Worm (Caenorhabditis elegans) whole organism, L4 larva: ENCODE data around the gene B0222.1.

Experiments
- F10B5.3 ChIP-seq: sonication (generic microtip); optimal IDR thresholded peaks from 2 replicates; lab custom pipeline; 2016; ENCODE audit warnings: mild to moderate bottlenecking, missing genetic modification characterization, missing compliant biosample characterization
- F37D6.2 ChIP-seq: sonication (generic microtip); optimal IDR thresholded peaks from 2 replicates; lab custom pipeline; 2016; ENCODE audit warnings: mild to moderate bottlenecking, missing genetic modification characterization, missing compliant biosample characterization
- T20F7.1 ChIP-seq: fragments of 200-800 bp; sonication (Bioruptor generic); optimal IDR thresholded peaks from 2 replicates; lab custom pipeline; 2018; ENCODE audit warnings: mild to moderate bottlenecking, missing genetic modification characterization, missing compliant biosample characterization
- T26A8.4 ChIP-seq: fragments of 200-800 bp; sonication (Bioruptor generic); IDR thresholded peaks from 2 replicates; pipeline ENCODE4 v1.3.6; 2022; ENCODE audit warnings: missing genetic modification characterization, missing compliant biosample characterization
- Y48G9A.11 ChIP-seq: fragments of 200-800 bp; sonication (Bioruptor generic); IDR thresholded peaks from 2 replicates; pipeline ENCODE4 v1.3.6; 2022; ENCODE audit warnings: missing genetic modification reagents, missing genetic modification characterization, missing compliant biosample characterization
- aha-1 ChIP-seq: fragments of 150-350 bp; peaks from one replicate; lab custom pipeline; 2014; ENCODE audit warnings: missing biosample characterization, missing genetic modification characterization
- aly-2 ChIP-seq: sonication (generic microtip); optimal IDR thresholded peaks from 2 replicates; lab custom pipeline; 2018; ENCODE audit warnings: missing biosample characterization, missing genetic modification characterization
- ces-1 ChIP-seq: fragments of 150-350 bp; sonication (generic microtip); optimal IDR thresholded peaks from 4 replicates; lab custom pipeline; 2014; ENCODE audit warnings: missing biosample characterization, missing genetic modification reagents, missing genetic modification characterization
- ctbp-1 ChIP-seq: fragments of 200-800 bp; sonication (Bioruptor generic); IDR thresholded peaks from 2 replicates; pipeline ENCODE4 v1.3.6; 2022; ENCODE audit warnings: missing genetic modification reagents, missing genetic modification characterization, missing compliant biosample characterization
- dmd-6 ChIP-seq: fragments of 200-800 bp; sonication (Bioruptor generic); IDR thresholded peaks from 2 replicates; pipeline ENCODE4 v1.3.6; 2022; ENCODE audit warnings: missing genetic modification reagents, missing genetic modification characterization, missing compliant biosample characterization
- dmd-9 ChIP-seq: fragments of 200-800 bp; sonication (Bioruptor generic); IDR thresholded peaks from 2 replicates; pipeline ENCODE4 v1.3.6; 2022; ENCODE audit warnings: missing genetic modification reagents, missing genetic modification characterization, missing compliant biosample characterization
- duxl-1 ChIP-seq: sonication (generic microtip); optimal IDR thresholded peaks from 2 replicates; lab custom pipeline; 2016; ENCODE audit warnings: mild to moderate bottlenecking, missing genetic modification characterization, moderate library complexity, missing compliant biosample characterization; ENCODE audit not compliant: poor library complexity
- dve-1 ChIP-seq: sonication (generic microtip); optimal IDR thresholded peaks from 2 replicates; lab custom pipeline; 2017; ENCODE audit warnings: antibody characterized with exemption, mild to moderate bottlenecking, missing genetic modification characterization, missing compliant biosample characterization; ENCODE audit not compliant: insufficient read depth
- egl-43 ChIP-seq: fragments of 200-800 bp; sonication (Bioruptor generic); IDR thresholded peaks from 2 replicates; pipeline ENCODE4 v1.3.6; 2022; ENCODE audit warnings: missing genetic modification reagents, missing genetic modification characterization, missing compliant biosample characterization
- fkh-10 ChIP-seq: fragments of 150-350 bp; optimal IDR thresholded peaks from 2 replicates; lab custom pipeline; 2014; ENCODE audit warnings: missing biosample characterization, missing genetic modification reagents, missing genetic modification characterization
- hlh-30 ChIP-seq: sonication (generic microtip); optimal IDR thresholded peaks from 2 replicates; lab custom pipeline; 2017; ENCODE audit warnings: antibody characterized with exemption, mild to moderate bottlenecking, missing genetic modification characterization, missing compliant biosample characterization; ENCODE audit not compliant: insufficient read depth
- hmg-1.1 ChIP-seq: fragments of 200-800 bp; sonication (Bioruptor generic); IDR thresholded peaks from 2 replicates; pipeline ENCODE4 v1.3.6; 2022; ENCODE audit warnings: missing genetic modification reagents, missing genetic modification characterization, missing compliant biosample characterization
- lin-1 ChIP-seq: fragments of 200-800 bp; sonication (Bioruptor generic); IDR thresholded peaks from 2 replicates; pipeline ENCODE4 v1.3.6; 2022; ENCODE audit warnings: missing genetic modification reagents, missing genetic modification characterization, missing compliant biosample characterization
- lir-3 ChIP-seq: sonication (generic microtip); optimal IDR thresholded peaks from 2 replicates; lab custom pipeline; 2016; ENCODE audit warnings: mild to moderate bottlenecking, missing genetic modification characterization, missing compliant biosample characterization
- madf-5 ChIP-seq, 2 experiments: fragments of 200-800 bp; sonication (Bioruptor generic); IDR thresholded peaks; 2 replicates each; pipeline ENCODE4 v1.3.6; 2022; ENCODE audit warnings: missing compliant biosample characterization in 2 of 2, missing genetic modification characterization in 2 of 2
- madf-9 ChIP-seq: fragments of 200-800 bp; sonication (Bioruptor generic); conservative IDR thresholded peaks from 2 replicates; pipeline ENCODE4 v1.3.6; 2022; ENCODE audit warnings: missing genetic modification reagents, missing genetic modification characterization, missing compliant biosample characterization
- mdl-1 ChIP-seq, 2 experiments: fragments of 150-350 bp in 1 of 2; sonication (generic microtip) in 1 of 2; optimal IDR thresholded peaks; 2 replicates each; lab custom pipeline; 2014 to 2017; ENCODE audit warnings: missing biosample characterization in 2 of 2, missing genetic modification characterization in 2 of 2
- mdt-29 ChIP-seq: fragments of 200-800 bp; sonication (Bioruptor generic); IDR thresholded peaks from 2 replicates; pipeline ENCODE4 v1.3.6; 2022; ENCODE audit warnings: missing genetic modification reagents, missing genetic modification characterization, missing compliant biosample characterization
- mxl-3 ChIP-seq: fragments of 200-800 bp; sonication (Bioruptor generic); optimal IDR thresholded peaks from 2 replicates; lab custom pipeline; 2018; ENCODE audit warnings: mild to moderate bottlenecking, missing genetic modification characterization, missing compliant biosample characterization
- nhr-102 ChIP-seq: sonication (generic microtip); optimal IDR thresholded peaks from 2 replicates; lab custom pipeline; 2016; ENCODE audit warnings: mild to moderate bottlenecking, missing genetic modification characterization, moderate library complexity, missing compliant biosample characterization
- nhr-11 ChIP-seq: fragments of 150-350 bp; optimal IDR thresholded peaks from 2 replicates; lab custom pipeline; 2014; ENCODE audit warnings: missing biosample characterization, missing genetic modification characterization
- nhr-111 ChIP-seq: fragments of 200-800 bp; sonication (Bioruptor generic); optimal IDR thresholded peaks from 2 replicates; lab custom pipeline; 2018; ENCODE audit warnings: mild to moderate bottlenecking, missing genetic modification characterization, missing compliant biosample characterization
- nhr-25 ChIP-seq: sonication (generic microtip); optimal IDR thresholded peaks from 2 replicates; lab custom pipeline; 2017; ENCODE audit warnings: missing genetic modification characterization, mild to moderate bottlenecking, missing compliant biosample characterization, antibody characterized with exemption, moderate library complexity, borderline replicate concordance; ENCODE audit not compliant: insufficient read depth
- nhr-28 ChIP-seq: fragments of 150-350 bp; optimal IDR thresholded peaks from 2 replicates; lab custom pipeline; 2014; ENCODE audit warnings: missing biosample characterization, missing genetic modification characterization
- nhr-48 ChIP-seq: sonication (generic microtip); optimal IDR thresholded peaks from 2 replicates; lab custom pipeline; 2016; ENCODE audit warnings: mild to moderate bottlenecking, missing genetic modification characterization, missing compliant biosample characterization
- nhr-76 ChIP-seq: fragments of 150-350 bp; optimal IDR thresholded peaks from 2 replicates; lab custom pipeline; 2014; ENCODE audit warnings: missing biosample characterization, missing genetic modification characterization
- php-3 ChIP-seq: fragments of 200-800 bp; sonication (Bioruptor generic); IDR thresholded peaks from 2 replicates; pipeline ENCODE4 v1.3.6; 2022; ENCODE audit warnings: missing genetic modification reagents, missing genetic modification characterization, missing compliant biosample characterization
- pqm-1 ChIP-seq: sonication (generic microtip); optimal IDR thresholded peaks from 2 replicates; lab custom pipeline; 2017; ENCODE audit warnings: missing biosample characterization, missing genetic modification characterization
- rbr-2 ChIP-seq: sonication (generic microtip); optimal IDR thresholded peaks from 2 replicates; lab custom pipeline; 2016; ENCODE audit warnings: missing genotype, missing genetic modification characterization, missing compliant biosample characterization
- snpc-1.2 ChIP-seq: fragments of 200-800 bp; sonication (Bioruptor generic); IDR thresholded peaks from 2 replicates; pipeline ENCODE4 v1.3.6; 2022; ENCODE audit warnings: missing genetic modification reagents, missing genetic modification characterization, missing compliant biosample characterization
- spr-1 ChIP-seq: sonication (generic microtip); optimal IDR thresholded peaks from 2 replicates; lab custom pipeline; 2016; ENCODE audit warnings: mild to moderate bottlenecking, missing genetic modification characterization, missing compliant biosample characterization
- tag-97 ChIP-seq: fragments of 200-800 bp; sonication (Bioruptor generic); IDR thresholded peaks from 2 replicates; pipeline ENCODE4 v1.3.6; 2022; ENCODE audit warnings: missing genetic modification characterization, missing compliant biosample characterization
- unc-39 ChIP-seq: sonication (generic microtip); optimal IDR thresholded peaks from 2 replicates; lab custom pipeline; 2017; ENCODE audit warnings: missing biosample characterization, missing genetic modification characterization
- vab-7 ChIP-seq: fragments of 200-800 bp; sonication (Bioruptor generic); IDR thresholded peaks from 2 replicates; pipeline ENCODE4 v1.3.6; 2022; ENCODE audit warnings: missing genetic modification reagents, missing genetic modification characterization, missing compliant biosample characterization
- zip-11 ChIP-seq: fragments of 200-800 bp; sonication (Bioruptor generic); IDR thresholded peaks from 2 replicates; pipeline ENCODE4 v1.3.6; 2022; ENCODE audit warnings: missing genetic modification characterization, missing compliant biosample characterization
- ztf-11 ChIP-seq: fragments of 150-350 bp; optimal IDR thresholded peaks from 2 replicates; lab custom pipeline; 2014; ENCODE audit warnings: missing biosample characterization, missing genetic modification characterization

B0222.1 gene

DNA sequence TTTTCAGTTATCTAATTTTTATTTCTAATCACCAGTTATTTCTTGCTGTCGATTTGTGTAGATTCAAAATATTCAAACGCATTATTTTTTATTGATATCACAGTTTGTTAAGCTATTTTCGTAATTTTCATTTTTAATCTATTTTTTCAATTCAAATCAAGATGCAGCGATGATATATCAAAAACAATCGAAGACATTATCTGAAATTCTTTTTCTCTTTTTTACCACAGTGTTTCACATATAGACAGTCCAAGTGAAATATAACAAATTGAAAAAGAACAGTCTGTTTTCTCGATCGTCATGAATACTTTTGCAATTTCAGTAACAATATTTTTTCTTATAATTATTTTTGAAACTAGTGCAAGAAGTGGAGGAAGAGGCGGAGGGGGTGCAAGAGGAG is 8.7 kb upstream of the B0222.1 start, which contains the start of gene F21C10.5:
F21C10.5 (plus strand) TSS at position 301 of the 400 bp plus-strand sequence.
- no peak for TF ChIP-seq lir-3 (tag; lab: Kevin White, UChicago)
- no peak for TF ChIP-seq egl-43
- TF ChIP-seq madf-9 (GFP tag; lab: Robert Waterston, UW): no peak
- no peak for TF ChIP-seq nhr-102 (tag; lab: Kevin White, UChicago)
- TF ChIP-seq tag-97: no peak
- TF ChIP-seq nhr-28 (tag; lab: Kevin White, UChicago): no peak
- TF ChIP-seq, all 104 proteins: peak for 0

DNA sequence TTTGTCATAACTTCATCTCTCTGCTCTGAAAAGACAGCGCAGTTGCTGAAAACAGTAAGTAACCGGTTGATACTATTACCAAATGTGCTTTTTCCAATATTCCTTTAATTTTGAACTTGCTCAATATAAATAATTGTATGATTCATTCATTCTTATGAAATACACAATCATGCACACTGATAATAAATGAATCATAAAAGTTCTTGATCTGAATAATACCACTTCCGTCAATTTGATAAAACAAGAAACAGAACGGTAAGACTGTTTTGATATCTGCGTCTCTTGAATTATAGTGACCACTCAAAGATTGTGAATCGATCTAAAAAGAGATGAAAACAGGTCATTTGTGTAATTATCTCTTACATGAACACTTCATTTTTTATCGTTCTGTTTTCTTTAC is 7.7 kb upstream of the B0222.1 start, which contains the start of gene F21C10.4:
F21C10.4 (plus strand) TSS at position 301 of the 400 bp plus-strand sequence.
- TF ChIP-seq dmd-9 (GFP tag; lab: Robert Waterston, UW) (no peak), rbr-2 (tag; lab: Kevin White, UChicago) (no peak)

ce11 chrV:9127773-9128172 is 6.3 kb upstream of the B0222.1 start, which contains the start of gene F21C10.3:
Gene F21C10.3, plus strand, starts transcription at chrV:9128073.
- TF ChIP-seq ces-1: no peak
- TF ChIP-seq fkh-10 (GFP tag; lab: Kevin White, UChicago): no peak
- no peak for TF ChIP-seq duxl-1 (tag; lab: Kevin White, UChicago)
- peak; percentile 13 for TF ChIP-seq aha-1 (tag; lab: Kevin White, UChicago)

DNA sequence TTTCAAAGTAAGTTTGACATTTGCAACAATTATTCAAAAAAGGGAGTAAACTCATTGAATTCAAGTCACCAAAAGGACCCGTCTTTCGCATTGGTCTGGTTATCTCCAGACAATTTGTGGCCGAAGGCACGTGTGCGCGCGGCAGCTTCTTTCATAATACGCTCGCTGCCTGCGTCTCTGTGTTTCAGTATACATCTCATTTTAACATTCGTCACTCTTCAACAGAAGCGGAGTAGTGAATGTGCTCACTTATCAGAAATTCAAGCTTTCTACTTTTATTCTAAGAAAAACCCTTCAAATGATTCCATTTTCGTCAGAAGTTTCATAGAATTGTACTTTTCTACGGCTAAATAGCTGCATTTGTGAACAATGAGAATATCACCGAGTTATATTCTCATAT is 5.5 kb upstream of the B0222.1 start:
- TF ChIP-seq mxl-3 (GFP tag; lab: Kevin White, UChicago): peak; percentile 77
- peak; percentile 41; the same call in 1 of the 2 replicates for TF ChIP-seq dmd-6 (GFP tag; lab: Robert Waterston, UW)
- peak; percentile 11 for TF ChIP-seq F37D6.2 (tag; lab: Kevin White, UChicago)
- peak; percentile 45; the same call in 1 of the 2 replicates for TF ChIP-seq snpc-1.2 (GFP tag; lab: Robert Waterston, UW)
- no peak for TF ChIP-seq php-3 (GFP tag; lab: Robert Waterston, UW)
- TF ChIP-seq hmg-1.1 (GFP tag; lab: Robert Waterston, UW): peak; percentile 69
- peak; percentile 64 to 93 for TF ChIP-seq mdl-1 (tag; optimal IDR thresholded peaks at IDR 0.05; lab: Kevin White, UChicago)
- TF ChIP-seq spr-1 (tag; lab: Kevin White, UChicago): no peak
- peak; percentile 15 for TF ChIP-seq fkh-10 (GFP tag; lab: Kevin White, UChicago)
- TF ChIP-seq ces-1: peak; percentile 44
- peak; percentile 70; the same call in 1 of the 2 replicates for TF ChIP-seq ctbp-1
- no peak for TF ChIP-seq ztf-11
- peak; percentile 41 for TF ChIP-seq nhr-48
- TF ChIP-seq hlh-30 (tag; lab: Kevin White, UChicago): peak; percentile 86
- no peak for TF ChIP-seq F10B5.3
- TF ChIP-seq nhr-11 (tag; lab: Kevin White, UChicago): peak; percentile 84

DNA sequence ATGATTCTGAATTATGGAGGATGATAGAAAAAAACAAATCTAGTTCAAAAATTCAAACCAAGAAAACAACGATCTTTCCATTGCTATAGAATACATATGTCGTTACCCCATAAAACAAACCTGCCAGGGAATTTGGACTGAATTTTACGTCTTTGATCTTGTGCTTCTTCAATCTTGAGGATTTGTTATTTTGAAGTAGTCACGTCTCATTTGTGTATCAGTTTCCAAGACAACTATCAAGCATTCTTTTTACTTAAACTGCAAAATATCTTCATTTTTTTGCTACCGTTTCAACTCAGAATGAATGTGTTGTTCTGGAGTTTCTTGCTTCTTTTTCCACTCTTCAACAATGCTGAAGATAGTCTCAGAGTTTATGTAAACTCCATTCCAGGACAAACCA is 3.3 kb upstream of the B0222.1 start, which contains the start of gene F21C10.19:
F21C10.19 (plus strand) TSS at position 301 of the 400 bp plus-strand sequence.
- TF ChIP-seq nhr-76: no peak

DNA sequence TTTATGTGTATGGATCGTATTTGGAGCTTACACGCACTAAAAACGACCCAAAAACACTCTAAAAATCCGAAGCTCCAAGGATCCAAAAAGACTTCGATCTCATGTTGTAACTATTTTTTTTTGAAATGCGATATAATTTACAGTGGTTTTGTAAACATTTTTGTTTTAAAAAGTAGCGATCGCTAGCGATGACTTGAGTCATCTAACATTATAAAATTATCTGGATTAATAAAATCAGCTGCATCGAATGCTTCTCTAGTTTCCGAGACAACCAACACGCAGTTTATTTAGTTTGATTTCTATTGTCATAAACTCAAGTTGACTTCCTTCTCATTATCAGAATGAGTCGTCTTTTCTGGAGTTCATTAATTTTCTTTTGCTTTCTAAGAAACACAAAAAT is 2.0 kb upstream of the B0222.1 start, which contains the start of gene F21C10.1:
F21C10.1 (plus strand) TSS at position 301 of the 400 bp plus-strand sequence.
- no peak for TF ChIP-seq vab-7 (GFP tag; lab: Robert Waterston, UW)
- no peak for TF ChIP-seq rbr-2 (tag; lab: Kevin White, UChicago)
- no peak for TF ChIP-seq aly-2 (tag; lab: Kevin White, UChicago)
- TF ChIP-seq T26A8.4: no peak
- TF ChIP-seq unc-39 (tag; lab: Kevin White, UChicago): no peak
- no peak for TF ChIP-seq nhr-111 (GFP tag; lab: Kevin White, UChicago)
- no peak for TF ChIP-seq madf-5 (GFP tag; IDR thresholded peaks at IDR 0.05; lab: Robert Waterston, UW)
- no peak for TF ChIP-seq Y48G9A.11 (GFP tag; lab: Robert Waterston, UW)
- TF ChIP-seq mdt-29 (GFP tag; lab: Robert Waterston, UW): no peak
- TF ChIP-seq nhr-25 (tag; lab: Kevin White, UChicago): no peak
- TF ChIP-seq dve-1 (tag; lab: Kevin White, UChicago): no peak
- TF ChIP-seq T20F7.1: no peak
- no peak for TF ChIP-seq zip-11
- no peak for TF ChIP-seq duxl-1 (tag; lab: Kevin White, UChicago)
- no peak for TF ChIP-seq egl-43
- no peak for TF ChIP-seq lin-1 (GFP tag; lab: Robert Waterston, UW)
- no peak for TF ChIP-seq pqm-1
- TF ChIP-seq, all 104 proteins: peak for 0
